Fruit fly (Drosophila melanogaster): ENCODE results near the gene Nmdmc.

DNA sequence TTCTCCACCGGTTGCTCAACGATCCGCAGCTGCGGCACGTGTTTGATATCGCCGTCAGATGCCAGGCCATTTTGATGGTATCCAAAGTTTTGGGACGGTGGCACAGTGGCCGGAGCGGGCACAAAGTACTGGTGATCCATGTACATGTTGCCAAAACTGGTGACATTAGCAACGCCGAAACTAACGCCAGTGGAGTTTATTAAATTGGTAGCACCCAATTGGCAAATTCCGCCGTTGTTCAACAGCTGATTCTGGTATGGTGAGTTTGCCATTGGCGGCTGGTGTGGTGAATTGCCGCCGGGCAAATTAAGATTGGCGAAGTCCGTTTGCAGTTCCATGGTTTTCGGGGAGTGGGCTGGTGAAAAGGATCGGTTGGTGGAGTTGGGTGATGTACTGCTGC, 3.4 kb downstream of the Nmdmc start:
- TF ChIP-seq EcR (GFP tag; optimal IDR thresholded peaks at IDR 0.05) (no peak), Dll (optimal IDR thresholded peaks at IDR 0.05) (no peak), pan (optimal IDR thresholded peaks at IDR 0.05) (no peak), usp (GFP tag; optimal IDR thresholded peaks at IDR 0.05) (no peak), CG8478 (optimal IDR thresholded peaks at IDR 0.05) (no peak)

All from whole organism.